Fruit fly (Drosophila melanogaster): ENCODE data around the gene bchs.

DNA sequence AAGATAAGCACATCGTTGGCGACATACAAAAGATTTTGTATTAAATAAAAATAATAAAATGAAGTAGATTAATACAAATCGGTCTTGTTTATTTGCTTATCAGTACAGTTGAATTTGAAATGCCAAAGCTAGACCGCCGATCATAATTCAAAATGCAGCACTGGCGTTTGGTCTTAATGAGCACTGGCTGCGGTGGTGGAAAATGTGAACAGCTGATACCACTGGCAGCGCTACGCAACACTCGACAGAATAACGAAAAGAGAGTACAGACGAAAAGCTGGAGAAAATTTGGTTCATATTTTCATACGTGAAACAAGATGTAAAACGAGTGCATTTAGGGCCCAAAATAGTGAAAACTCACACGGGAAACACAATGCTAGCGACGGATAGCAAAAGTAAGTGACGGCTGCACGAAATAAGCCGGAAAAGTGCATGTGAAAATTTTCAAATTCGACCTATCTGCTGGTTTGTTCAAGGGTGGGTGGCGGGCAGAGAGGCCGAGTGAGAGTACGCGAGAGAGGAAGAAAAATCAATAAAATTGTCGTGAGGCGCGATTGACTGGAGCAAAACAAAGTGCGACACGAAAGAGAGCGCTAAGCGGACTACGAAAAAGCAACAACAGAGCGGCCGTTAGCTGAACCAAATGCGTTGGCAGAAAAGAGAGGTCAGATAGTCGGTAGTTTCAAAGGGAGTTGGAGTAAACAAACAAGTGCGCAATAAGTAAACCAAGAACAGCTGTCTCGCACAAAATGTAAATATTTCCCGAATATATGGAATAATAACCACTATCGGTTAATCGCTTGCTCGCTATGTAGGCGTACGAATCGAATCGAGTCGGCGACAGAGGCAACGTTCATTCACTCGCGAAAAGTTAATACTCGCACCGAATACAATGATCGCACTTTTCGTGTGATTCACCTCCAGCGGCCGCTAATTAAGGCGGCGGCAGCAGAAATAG is at the start of gene bchs:
- TF ChIP-seq tx (GFP tag; optimal IDR thresholded peaks at IDR 0.05) (peak; percentile 46), Gug (GFP tag; IDR thresholded peaks at IDR 0.05) (no peak; the same call in 3 of the 4 replicates), crp (GFP tag; optimal IDR thresholded peaks at IDR 0.05) (peak; percentile 67 to 96), lola (GFP tag; optimal IDR thresholded peaks at IDR 0.05) (peak in 1 of 3 experiments; percentile 74), CG7556 (GFP tag; optimal IDR thresholded peaks at IDR 0.05) (peak; percentile 90), inv (GFP tag; IDR thresholded peaks at IDR 0.05; ENCODE audit: partially characterized antibody) (no peak), ci (GFP tag; IDR thresholded peaks at IDR 0.05) (peak; percentile 97), CG12659 (GFP tag; optimal IDR thresholded peaks at IDR 0.05) (peak; percentile 89), CG8478 (optimal IDR thresholded peaks at IDR 0.05) (no peak), CG14667 (GFP tag; IDR thresholded peaks at IDR 0.05) (no peak)
